Fruit fly (Drosophila melanogaster): ENCODE results near the gene Pss.

dm6 chr3L:20540182-20540974, 14.4 kb upstream of the Pss start, which contains the start of gene Rcd2:
- TF ChIP-seq gl (tag; optimal IDR thresholded peaks at IDR 0.05) (peak; percentile 52), CG9948 (tag; optimal IDR thresholded peaks at IDR 0.05) (peak; percentile 73)
